Worm (Caenorhabditis elegans) whole organism, young adult: ENCODE results near the gene pycr-4.

Experiments
- C06A6.2 ChIP-seq: fragments of 200-800 bp; sonication (Bioruptor generic); conservative IDR thresholded peaks from 2 replicates; pipeline ENCODE4 v1.3.6; 2022; ENCODE audit warnings: missing genetic modification characterization, missing compliant biosample characterization
- C17E4.6 ChIP-seq: fragments of 200-800 bp; sonication (Bioruptor generic); IDR thresholded peaks from 2 replicates; pipeline ENCODE4 v1.3.6; 2022; ENCODE audit warnings: missing genetic modification reagents, missing genetic modification characterization, missing compliant biosample characterization
- D2030.7 ChIP-seq: fragments of 200-800 bp; sonication (Bioruptor generic); IDR thresholded peaks from 2 replicates; pipeline ENCODE4 v1.3.6; 2022; ENCODE audit warnings: missing genetic modification reagents, missing genetic modification characterization, missing compliant biosample characterization
- F52B5.7 ChIP-seq: sonication (generic microtip); optimal IDR thresholded peaks from 2 replicates; lab custom pipeline; 2016; ENCODE audit warnings: mild to moderate bottlenecking, missing genetic modification characterization, missing compliant biosample characterization
- Y67H2A.10 ChIP-seq: fragments of 200-800 bp; sonication (Bioruptor generic); conservative IDR thresholded peaks from 2 replicates; pipeline ENCODE4 v1.3.6; 2022; ENCODE audit warnings: missing genetic modification reagents, missing genetic modification characterization, missing compliant biosample characterization
- Y79H2A.3 ChIP-seq: fragments of 200-800 bp; sonication (Bioruptor generic); conservative IDR thresholded peaks from 2 replicates; pipeline ENCODE4 v1.3.6; 2022; ENCODE audit warnings: missing genetic modification reagents, missing genetic modification characterization, missing compliant biosample characterization
- attf-3 ChIP-seq: fragments of 200-800 bp; sonication (Bioruptor generic); conservative IDR thresholded peaks from 2 replicates; pipeline ENCODE4 v1.3.6; 2022; ENCODE audit warnings: missing genetic modification reagents, missing genetic modification characterization, missing compliant biosample characterization
- bed-2 ChIP-seq: fragments of 200-800 bp; sonication (Bioruptor generic); IDR thresholded peaks from 2 replicates; pipeline ENCODE4 v1.3.6; 2022; ENCODE audit warnings: missing genetic modification reagents, missing genetic modification characterization, missing compliant biosample characterization
- cebp-1 ChIP-seq, 2 experiments: fragments of 200-800 bp in 1 of 2; sonication (Bioruptor generic) in 1 of 2; sonication (generic microtip) in 1 of 2; IDR thresholded peaks in 1 of 2; optimal IDR thresholded peaks in 1 of 2; 2 replicates each; pipeline versions ENCODE4 v1.3.6 to Lab custom; 2017 to 2022; ENCODE audit warnings: missing compliant biosample characterization in 2 of 2, missing genetic modification characterization in 2 of 2, mild to moderate bottlenecking in 1 of 2, missing genetic modification reagents in 1 of 2, moderate library complexity in 1 of 2
- cebp-2 ChIP-seq: fragments of 200-800 bp; sonication (Bioruptor generic); IDR thresholded peaks from 2 replicates; pipeline ENCODE4 v1.3.6; 2022; ENCODE audit warnings: missing genetic modification characterization, missing compliant biosample characterization
- ceh-27 ChIP-seq: fragments of 200-800 bp; sonication (Bioruptor generic); optimal IDR thresholded peaks from 2 replicates; lab custom pipeline; 2018; ENCODE audit warnings: mild to moderate bottlenecking, missing genetic modification characterization, moderate library complexity, missing compliant biosample characterization
- die-1 ChIP-seq: sonication (generic microtip); optimal IDR thresholded peaks from 2 replicates; lab custom pipeline; 2016; ENCODE audit warnings: missing genotype, mild to moderate bottlenecking, missing genetic modification characterization, missing compliant biosample characterization
- dpff-1 ChIP-seq: sonication (generic microtip); optimal IDR thresholded peaks from 2 replicates; lab custom pipeline; 2017; ENCODE audit warnings: mild to moderate bottlenecking, missing genetic modification characterization, missing compliant biosample characterization
- dpl-1 ChIP-seq: fragments of 150-350 bp; optimal IDR thresholded peaks from 2 replicates; lab custom pipeline; 2014; ENCODE audit warnings: missing biosample characterization, missing genetic modification reagents, missing genetic modification characterization
- efl-1 ChIP-seq: fragments of 150-350 bp; optimal IDR thresholded peaks from 2 replicates; lab custom pipeline; 2014; ENCODE audit warnings: missing biosample characterization, missing genetic modification reagents, missing genetic modification characterization
- egl-44 ChIP-seq: fragments of 200-800 bp; sonication (Bioruptor generic); IDR thresholded peaks from 2 replicates; pipeline ENCODE4 v1.3.6; 2022; ENCODE audit warnings: missing genetic modification reagents, missing genetic modification characterization, missing compliant biosample characterization
- hlh-12 ChIP-seq: sonication (generic microtip); optimal IDR thresholded peaks from 2 replicates; lab custom pipeline; 2016; ENCODE audit warnings: missing genetic modification characterization, missing compliant biosample characterization
- hrde-1 ChIP-seq: sonication (generic microtip); optimal IDR thresholded peaks from 2 replicates; lab custom pipeline; 2016; ENCODE audit warnings: missing genetic modification characterization, mild to moderate bottlenecking, missing compliant biosample characterization, moderate library complexity, missing genotype, missing genetic modification reagents, borderline replicate concordance
- lag-1 ChIP-seq: fragments of 200-800 bp; sonication (Bioruptor generic); IDR thresholded peaks from 2 replicates; pipeline ENCODE4 v1.3.6; 2022; ENCODE audit warnings: missing genetic modification reagents, missing genetic modification characterization, missing compliant biosample characterization
- let-526 ChIP-seq: fragments of 200-800 bp; sonication (Bioruptor generic); IDR thresholded peaks from 2 replicates; pipeline ENCODE4 v1.3.6; 2022; ENCODE audit warnings: missing genetic modification reagents, missing genetic modification characterization, missing compliant biosample characterization
- let-607 ChIP-seq, 2 experiments: fragments of 200-800 bp in 1 of 2; sonication (Bioruptor generic) in 1 of 2; sonication (generic microtip) in 1 of 2; optimal IDR thresholded peaks; 2 replicates each; lab custom pipeline; 2016 to 2018; ENCODE audit warnings: mild to moderate bottlenecking in 2 of 2, missing compliant biosample characterization in 2 of 2, missing genetic modification characterization in 2 of 2, moderate library complexity in 2 of 2, missing genotype in 1 of 2
- lin-26 ChIP-seq: fragments of 200-800 bp; sonication (Bioruptor generic); IDR thresholded peaks from 2 replicates; pipeline ENCODE4 v1.3.6; 2022; ENCODE audit warnings: missing genetic modification reagents, missing genetic modification characterization, missing compliant biosample characterization
- lin-35 ChIP-seq, 3 experiments: fragments of 150-350 bp in 2 of 3; sonication (generic microtip) in 1 of 3; optimal IDR thresholded peaks; 2 replicates each; lab custom pipeline; 2014 to 2018; ENCODE audit warnings: missing biosample characterization in 3 of 3, missing genetic modification characterization in 3 of 3, missing genetic modification reagents in 3 of 3
- lin-40 ChIP-seq: sonication (generic microtip); optimal IDR thresholded peaks from 2 replicates; lab custom pipeline; 2016; ENCODE audit warnings: missing genetic modification characterization, mild to moderate bottlenecking, missing compliant biosample characterization, missing genotype, missing genetic modification reagents
- lsl-1 ChIP-seq: fragments of 200-800 bp; sonication (Bioruptor generic); optimal IDR thresholded peaks from 2 replicates; lab custom pipeline; 2018; ENCODE audit warnings: mild to moderate bottlenecking, missing genetic modification characterization, moderate library complexity, missing compliant biosample characterization
- madf-10 ChIP-seq: sonication (generic microtip); optimal IDR thresholded peaks from 2 replicates; lab custom pipeline; 2016; ENCODE audit warnings: mild to moderate bottlenecking, missing genetic modification characterization, missing compliant biosample characterization
- madf-3 ChIP-seq: fragments of 200-800 bp; sonication (Bioruptor generic); IDR thresholded peaks from 2 replicates; pipeline ENCODE4 v1.3.6; 2022; ENCODE audit warnings: missing genetic modification reagents, missing genetic modification characterization, missing compliant biosample characterization
- madf-8 ChIP-seq: fragments of 200-800 bp; sonication (Bioruptor generic); conservative IDR thresholded peaks from 2 replicates; pipeline ENCODE4 v1.3.6; 2022; ENCODE audit warnings: missing genetic modification reagents, missing genetic modification characterization, missing compliant biosample characterization
- nfya-1 ChIP-seq: sonication (generic microtip); optimal IDR thresholded peaks from 2 replicates; lab custom pipeline; 2017; ENCODE audit warnings: antibody characterized with exemption, missing compliant biosample characterization, missing genetic modification characterization, borderline replicate concordance; ENCODE audit not compliant: insufficient read depth
- nfyb-1 ChIP-seq: fragments of 200-800 bp; sonication (Bioruptor generic); IDR thresholded peaks from 2 replicates; pipeline ENCODE4 v1.3.6; 2022; ENCODE audit warnings: missing genetic modification reagents, missing genetic modification characterization, missing compliant biosample characterization
- nhr-120 ChIP-seq: fragments of 200-800 bp; sonication (Bioruptor generic); IDR thresholded peaks from 2 replicates; pipeline ENCODE4 v1.3.6; 2022; ENCODE audit warnings: missing genetic modification characterization, missing compliant biosample characterization
- nhr-179 ChIP-seq: sonication (generic microtip); optimal IDR thresholded peaks from 2 replicates; lab custom pipeline; 2016; ENCODE audit warnings: mild to moderate bottlenecking, missing genetic modification characterization, missing compliant biosample characterization
- nhr-90 ChIP-seq: sonication (generic microtip); optimal IDR thresholded peaks from 2 replicates; lab custom pipeline; 2016; ENCODE audit warnings: missing genotype, mild to moderate bottlenecking, missing genetic modification characterization, missing compliant biosample characterization
- pha-4 ChIP-seq: fragments of 150-350 bp; sonication (generic microtip); optimal IDR thresholded peaks from 2 replicates; lab custom pipeline; 2014; ENCODE audit warnings: missing biosample characterization, missing genetic modification reagents, missing genetic modification characterization
- repo-1 ChIP-seq: sonication (generic microtip); optimal IDR thresholded peaks from 2 replicates; lab custom pipeline; 2017; ENCODE audit warnings: mild to moderate bottlenecking, missing genetic modification characterization, missing compliant biosample characterization
- rpc-1 ChIP-seq, 2 experiments: fragments of 150-350 bp in 1 of 2; sonication (generic microtip) in 1 of 2; optimal IDR thresholded peaks; 2 replicates each; lab custom pipeline; 2014 to 2018; ENCODE audit warnings: missing biosample characterization in 1 of 2, missing genetic modification characterization in 1 of 2, missing genetic modification reagents in 1 of 2, missing genotype in 1 of 2
- sea-2 ChIP-seq: fragments of 200-800 bp; sonication (Bioruptor generic); IDR thresholded peaks from 2 replicates; pipeline ENCODE4 v1.3.6; 2022; ENCODE audit warnings: missing genetic modification characterization, missing compliant biosample characterization
- snpc-1.1 ChIP-seq: sonication (generic microtip); optimal IDR thresholded peaks from 2 replicates; lab custom pipeline; 2017; ENCODE audit warnings: missing genetic modification characterization, mild to moderate bottlenecking, missing compliant biosample characterization, antibody characterized with exemption, moderate library complexity, missing genotype, missing genetic modification reagents; ENCODE audit not compliant: insufficient read depth
- snpc-1.3 ChIP-seq: sonication (generic microtip); optimal IDR thresholded peaks from 2 replicates; lab custom pipeline; 2017; ENCODE audit warnings: missing genetic modification characterization, mild to moderate bottlenecking, missing compliant biosample characterization, antibody characterized with exemption, moderate library complexity, missing genotype, missing genetic modification reagents; ENCODE audit not compliant: insufficient read depth
- sptf-2 ChIP-seq: fragments of 200-800 bp; sonication (Bioruptor generic); optimal IDR thresholded peaks from 2 replicates; lab custom pipeline; 2018; ENCODE audit warnings: mild to moderate bottlenecking, missing genetic modification characterization, missing compliant biosample characterization
- tbp1 ChIP-seq: fragments of 200-800 bp; sonication (Bioruptor generic); optimal IDR thresholded peaks from 2 replicates; lab custom pipeline; 2018; ENCODE audit warnings: mild to moderate bottlenecking, missing genetic modification characterization, missing compliant biosample characterization
- tbx-9 ChIP-seq: sonication (generic microtip); optimal IDR thresholded peaks from 2 replicates; lab custom pipeline; 2016; ENCODE audit warnings: borderline replicate concordance, missing genetic modification characterization, inconsistent platforms, missing compliant biosample characterization
- tlf-1 ChIP-seq: fragments of 200-800 bp; sonication (Bioruptor generic); optimal IDR thresholded peaks from 2 replicates; lab custom pipeline; 2018; ENCODE audit warnings: mild to moderate bottlenecking, missing genetic modification characterization, missing compliant biosample characterization
- xnd-1 ChIP-seq: sonication (generic microtip); optimal IDR thresholded peaks from 2 replicates; lab custom pipeline; 2016; ENCODE audit warnings: missing genotype, missing genetic modification reagents, missing genetic modification characterization, missing compliant biosample characterization
- zfh-2 ChIP-seq: fragments of 200-800 bp; sonication (Bioruptor generic); conservative IDR thresholded peaks from 2 replicates; pipeline ENCODE4 v1.3.6; 2022; ENCODE audit warnings: missing genetic modification reagents, missing genetic modification characterization, missing compliant biosample characterization
- ztf-18 ChIP-seq: sonication (generic microtip); optimal IDR thresholded peaks from 2 replicates; lab custom pipeline; 2016; ENCODE audit warnings: missing genotype, mild to moderate bottlenecking, missing genetic modification characterization, missing compliant biosample characterization
- ztf-25 ChIP-seq: fragments of 200-800 bp; sonication (Bioruptor generic); IDR thresholded peaks from 2 replicates; pipeline ENCODE4 v1.3.6; 2022; ENCODE audit warnings: missing genetic modification reagents, missing genetic modification characterization, missing compliant biosample characterization

Gene pycr-4

ce11 chrIV:7477697-7478096, 600 bp upstream of the pycr-4 start (continued):
- TF ChIP-seq sptf-2 (GFP tag; lab: Kevin White, UChicago) (no peak), repo-1 (no peak), cebp-1 (GFP tag; IDR thresholded peaks at IDR 0.05; lab: Robert Waterston, UW) (no peak), cebp-1 (tag; optimal IDR thresholded peaks at IDR 0.05; lab: Kevin White, UChicago) (no peak), hlh-12 (tag; lab: Kevin White, UChicago) (no peak), ceh-27 (GFP tag; lab: Kevin White, UChicago) (no peak), snpc-1.3 (tag; lab: Kevin White, UChicago) (peak; percentile 50), tlf-1 (GFP tag; lab: Kevin White, UChicago) (peak; percentile 79), madf-3 (GFP tag; lab: Robert Waterston, UW) (peak; percentile 89), madf-10 (tag; lab: Kevin White, UChicago) (no peak), tbx-9 (tag; lab: Kevin White, UChicago) (no peak), nfyb-1 (GFP tag; lab: Robert Waterston, UW) (no peak), sea-2 (no peak), lsl-1 (GFP tag; lab: Kevin White, UChicago) (peak; percentile 98), dpl-1 (GFP tag; lab: Kevin White, UChicago) (peak; percentile 98), nfya-1 (tag; lab: Kevin White, UChicago) (no peak), nhr-179 (no peak), lin-40 (no peak), nhr-90 (tag; lab: Kevin White, UChicago) (no peak), zfh-2 (no peak), cebp-2 (GFP tag; lab: Robert Waterston, UW) (no peak), D2030.7 (peak; percentile 93), tbp1 (peak; percentile 69), F52B5.7 (tag; lab: Kevin White, UChicago) (no peak), let-526 (GFP tag; lab: Robert Waterston, UW) (no peak), madf-8 (GFP tag; lab: Robert Waterston, UW) (peak; percentile 95), egl-44 (GFP tag; lab: Robert Waterston, UW) (no peak), attf-3 (GFP tag; lab: Robert Waterston, UW) (no peak), C17E4.6 (GFP tag; lab: Robert Waterston, UW) (peak; percentile 59; the same call in 1 of the 2 replicates), lin-26 (GFP tag; lab: Robert Waterston, UW) (no peak), lin-35 (GFP tag; optimal IDR thresholded peaks at IDR 0.05; lab: Kevin White, UChicago) (peak in 2 of 3 experiments; percentile 25 to 64), pha-4 (no peak), C06A6.2 (no peak), Y79H2A.3 (GFP tag; lab: Robert Waterston, UW) (no peak), xnd-1 (tag; lab: Kevin White, UChicago) (peak; percentile 95), dpff-1 (tag; lab: Kevin White, UChicago) (no peak), ztf-18 (no peak), die-1 (no peak), efl-1 (peak; percentile 99), hrde-1 (tag; lab: Kevin White, UChicago) (peak; percentile 69), Y67H2A.10 (GFP tag; lab: Robert Waterston, UW) (peak; percentile 56; the same call in 1 of the 2 replicates), snpc-1.1 (tag; lab: Kevin White, UChicago) (peak; percentile 72), rpc-1 (optimal IDR thresholded peaks at IDR 0.05; lab: Kevin White, UChicago) (no peak), rpc-1 (tag; optimal IDR thresholded peaks at IDR 0.05; lab: Kevin White, UChicago) (no peak), nhr-120 (GFP tag; lab: Robert Waterston, UW) (no peak), let-607 (tag; optimal IDR thresholded peaks at IDR 0.05; lab: Kevin White, UChicago) (no peak), ztf-25 (no peak), lag-1 (GFP tag; lab: Robert Waterston, UW) (no peak), bed-2 (GFP tag; lab: Robert Waterston, UW) (no peak)
